Fruit fly (Drosophila melanogaster) whole organism: ENCODE measurements around the gene CG14434.

ENCODE experiments used
- CG8478 ChIP-seq: fragments of >200 bp; optimal IDR thresholded peaks from 2 replicates; lab custom pipeline; 2018; ENCODE audit warnings: inconsistent platforms
- Dll ChIP-seq: fragments of >200 bp; optimal IDR thresholded peaks from 2 replicates; lab custom pipeline; 2017
- EcR ChIP-seq, 2 experiments: fragments of >200 bp; optimal IDR thresholded peaks; 2 replicates each; lab custom pipeline; 2017; ENCODE audit warnings: missing biosample characterization in 2 of 2, missing genetic modification characterization in 2 of 2, missing genetic modification reagents in 2 of 2
- psq ChIP-seq: fragments of >200 bp; optimal IDR thresholded peaks from 2 replicates; lab custom pipeline; 2017
- usp ChIP-seq: fragments of >200 bp; optimal IDR thresholded peaks from 2 replicates; lab custom pipeline; 2017; ENCODE audit warnings: missing biosample characterization, missing genetic modification characterization, mixed read lengths

DNA sequence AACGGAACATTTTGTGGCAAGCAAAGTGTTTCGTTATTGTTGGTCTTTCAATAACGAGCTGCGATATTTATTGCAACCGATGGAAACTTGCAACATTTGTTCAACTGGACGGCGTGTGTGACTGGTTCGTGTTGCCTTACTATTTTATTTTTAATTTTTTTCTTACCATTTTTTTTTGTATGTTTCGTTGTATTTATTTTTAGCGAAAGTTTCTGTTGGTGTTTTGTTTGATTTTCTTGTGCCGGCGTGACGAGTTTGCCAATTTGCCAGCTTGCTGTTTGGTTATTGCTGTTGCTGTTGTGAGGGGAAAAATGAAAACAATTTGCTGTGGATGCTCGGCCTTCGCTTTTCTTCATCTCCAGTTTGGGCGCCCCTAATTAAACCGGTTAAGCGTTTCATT, 42.1 kb upstream of the CG14434 start:
- TF ChIP-seq psq (lab: Kevin White, UChicago) (no peak), EcR (GFP tag; optimal IDR thresholded peaks at IDR 0.05; lab: Kevin White, UChicago) (no peak), usp (no peak), CG8478 (lab: Kevin White, UChicago) (no peak), Dll (lab: Kevin White, UChicago) (no peak)
